Worm (Caenorhabditis elegans): ENCODE results near the gene F01D5.10.
"Not testable (repeated sequence)": the region's sequence is repeated elsewhere in the genome, so short reads cannot be mapped to it uniquely, and the experiment has no call there.

The F01D5.10 gene

ce11 chrII:14021230-14021629 lies at the start of gene F01D5.10:
Gene F01D5.10, minus strand, starts transcription at chrII:14021330.
- TF ChIP-seq unc-62 (GFP tag; optimal IDR thresholded peaks at IDR 0.05): not testable (repeated sequence)

- TF ChIP-seq unc-62 (GFP tag; optimal IDR thresholded peaks at IDR 0.05): no peak
These were observed 47.5 kb upstream of the F01D5.10 start, which contains the start of gene xrn-1 for ce11 chrII:14068607-14069006. Gene xrn-1, plus strand, starts transcription at chrII:14068907.

- TF ChIP-seq unc-62 (GFP tag; optimal IDR thresholded peaks at IDR 0.05): no peak
These were observed 44.4 kb upstream of the F01D5.10 start for ce11 chrII:14065486-14065885.

- no peak for TF ChIP-seq unc-62 (GFP tag; optimal IDR thresholded peaks at IDR 0.05)
These were observed 42.9 kb upstream of the F01D5.10 start for ce11 chrII:14064051-14064450.

ce11 chrII:14063044-14063500 lies 41.9 kb upstream of the F01D5.10 start, which contains the start of gene lem-2:
Gene lem-2, plus strand, starts transcription at chrII:14063450.
- TF ChIP-seq unc-62 (GFP tag; optimal IDR thresholded peaks at IDR 0.05): no peak

- no peak for TF ChIP-seq unc-62 (GFP tag; optimal IDR thresholded peaks at IDR 0.05)
These were observed 39.8 kb upstream of the F01D5.10 start for ce11 chrII:14060885-14061284.

- no peak for TF ChIP-seq unc-62 (GFP tag; optimal IDR thresholded peaks at IDR 0.05)
These were observed 39.3 kb upstream of the F01D5.10 start, which contains the start of gene W01G7.4 for ce11 chrII:14060439-14060838. Gene W01G7.4, plus strand, starts transcription at chrII:14060739.

ce11 chrII:14059767-14060166 lies 38.6 kb upstream of the F01D5.10 start, which contains the start of gene rpb-11:
Gene rpb-11, plus strand, starts transcription at chrII:14060085.
- no peak for TF ChIP-seq unc-62 (GFP tag; optimal IDR thresholded peaks at IDR 0.05)

- no peak for TF ChIP-seq unc-62 (GFP tag; optimal IDR thresholded peaks at IDR 0.05)
These were observed 34.6 kb upstream of the F01D5.10 start for ce11 chrII:14055717-14056116.

ce11 chrII:14053141-14053540 lies 32.0 kb upstream of the F01D5.10 start:
- TF ChIP-seq unc-62 (GFP tag; optimal IDR thresholded peaks at IDR 0.05): no peak

ce11 chrII:14052204-14052603 lies 31.1 kb upstream of the F01D5.10 start, which contains the start of gene daf-5:
Gene daf-5, minus strand, starts transcription at chrII:14052304.
- no peak for TF ChIP-seq unc-62 (GFP tag; optimal IDR thresholded peaks at IDR 0.05)

ce11 chrII:14051474-14051934 lies 30.4 kb upstream of the F01D5.10 start:
- no peak for TF ChIP-seq unc-62 (GFP tag; optimal IDR thresholded peaks at IDR 0.05)

- no peak for TF ChIP-seq unc-62 (GFP tag; optimal IDR thresholded peaks at IDR 0.05)
These were observed 29.4 kb upstream of the F01D5.10 start for ce11 chrII:14050506-14050905.

- no peak for TF ChIP-seq unc-62 (GFP tag; optimal IDR thresholded peaks at IDR 0.05)
These were observed 28.0 kb upstream of the F01D5.10 start for ce11 chrII:14049097-14049496.

ce11 chrII:14046491-14046890 lies 25.4 kb upstream of the F01D5.10 start:
- no peak for TF ChIP-seq unc-62 (GFP tag; optimal IDR thresholded peaks at IDR 0.05)

- TF ChIP-seq unc-62 (GFP tag; optimal IDR thresholded peaks at IDR 0.05): no peak
These were observed 24.9 kb upstream of the F01D5.10 start for ce11 chrII:14045934-14046470.

- TF ChIP-seq unc-62 (GFP tag; optimal IDR thresholded peaks at IDR 0.05): no peak
These were observed 24.1 kb upstream of the F01D5.10 start for ce11 chrII:14045235-14045634.

- no peak for TF ChIP-seq unc-62 (GFP tag; optimal IDR thresholded peaks at IDR 0.05)
These were observed 23.1 kb upstream of the F01D5.10 start for ce11 chrII:14044199-14044598.

Measured in whole organism, dauer.